Worm (Caenorhabditis elegans): ENCODE measurements around the gene F42C5.6.
A peak's percentile ranks its signal among the peaks of the same experiment; 100 is the strongest.

Gene F42C5.6

ce11 chrIV:7324913-7325312 is 16.0 kb upstream of the F42C5.6 start:
- TF ChIP-seq pha-4 (tag; optimal IDR thresholded peaks at IDR 0.05) (no peak), tbx-8 (GFP tag; optimal IDR thresholded peaks at IDR 0.05) (no peak), ham-2 (GFP tag; optimal IDR thresholded peaks at IDR 0.05) (no peak), nhr-12 (tag; optimal IDR thresholded peaks at IDR 0.05) (no peak), ztf-11 (tag; optimal IDR thresholded peaks at IDR 0.05) (no peak), nhr-237 (tag; optimal IDR thresholded peaks at IDR 0.05) (no peak), sem-2 (GFP tag; optimal IDR thresholded peaks at IDR 0.05) (no peak), mep-1 (tag; optimal IDR thresholded peaks at IDR 0.05) (no peak), elt-1 (tag; optimal IDR thresholded peaks at IDR 0.05; ENCODE audit: borderline replicate concordance, insufficient read depth) (no peak), unc-120 (tag; optimal IDR thresholded peaks at IDR 0.05; ENCODE audit: poor library complexity, severe bottlenecking) (no peak), ceh-39 (tag; optimal IDR thresholded peaks at IDR 0.05) (no peak), blmp-1 (tag; optimal IDR thresholded peaks at IDR 0.05) (no peak), nhr-76 (tag; optimal IDR thresholded peaks at IDR 0.05) (no peak), flh-1 (GFP tag; optimal IDR thresholded peaks at IDR 0.05) (no peak), nhr-2 (tag; optimal IDR thresholded peaks at IDR 0.05) (no peak), ceh-83 (GFP tag; optimal IDR thresholded peaks at IDR 0.05) (no peak), ces-1 (GFP tag; optimal IDR thresholded peaks at IDR 0.05) (no peak)

- TF ChIP-seq cnd-1 (tag; optimal IDR thresholded peaks at IDR 0.05), result no peak
- no peak for TF ChIP-seq zip-8 (tag; optimal IDR thresholded peaks at IDR 0.05)
- TF ChIP-seq ces-1 (GFP tag; optimal IDR thresholded peaks at IDR 0.05), result no peak
- no peak for TF ChIP-seq lin-13 (tag; optimal IDR thresholded peaks at IDR 0.05)
Observed at ce11 chrIV:7323904-7324303, 15.0 kb upstream of the F42C5.6 start.

ce11 chrIV:7320688-7321087 is 11.8 kb upstream of the F42C5.6 start:
- TF ChIP-seq unc-120 (tag; optimal IDR thresholded peaks at IDR 0.05; ENCODE audit: poor library complexity, severe bottlenecking) (no peak), sem-2 (GFP tag; optimal IDR thresholded peaks at IDR 0.05) (no peak), ham-2 (GFP tag; optimal IDR thresholded peaks at IDR 0.05) (no peak), hlh-1 (tag; optimal IDR thresholded peaks at IDR 0.05) (no peak), lin-32 (GFP tag; optimal IDR thresholded peaks at IDR 0.05) (no peak), mls-2 (tag; optimal IDR thresholded peaks at IDR 0.05) (no peak), tbx-8 (GFP tag; optimal IDR thresholded peaks at IDR 0.05) (no peak), ceh-39 (tag; optimal IDR thresholded peaks at IDR 0.05) (no peak), nhr-28 (tag; optimal IDR thresholded peaks at IDR 0.05) (no peak), sptf-1 (tag; optimal IDR thresholded peaks at IDR 0.05) (no peak), cnd-1 (tag; optimal IDR thresholded peaks at IDR 0.05) (no peak), elt-3 (tag; optimal IDR thresholded peaks at IDR 0.05) (no peak), unc-62 (GFP tag; optimal IDR thresholded peaks at IDR 0.05) (no peak), flh-1 (GFP tag; optimal IDR thresholded peaks at IDR 0.05) (no peak), pha-4 (tag; optimal IDR thresholded peaks at IDR 0.05) (no peak)

ce11 chrIV:7319931-7320435 is 11.1 kb upstream of the F42C5.6 start:
- TF ChIP-seq ces-1 (GFP tag; optimal IDR thresholded peaks at IDR 0.05) (peak; percentile 89), mls-2 (tag; optimal IDR thresholded peaks at IDR 0.05) (peak; percentile 65), lin-13 (tag; optimal IDR thresholded peaks at IDR 0.05) (no peak), unc-62 (GFP tag; optimal IDR thresholded peaks at IDR 0.05) (peak; percentile 70), blmp-1 (tag; optimal IDR thresholded peaks at IDR 0.05) (peak; percentile 12), lsy-2 (tag; optimal IDR thresholded peaks at IDR 0.05) (peak; percentile 40), mep-1 (tag; optimal IDR thresholded peaks at IDR 0.05) (peak; percentile 38), cnd-1 (tag; optimal IDR thresholded peaks at IDR 0.05) (no peak), nhr-237 (tag; optimal IDR thresholded peaks at IDR 0.05) (peak; percentile 63), ztf-11 (tag; optimal IDR thresholded peaks at IDR 0.05) (no peak), hlh-1 (tag; optimal IDR thresholded peaks at IDR 0.05) (peak; percentile 81), ceh-83 (GFP tag; optimal IDR thresholded peaks at IDR 0.05) (no peak), unc-120 (tag; optimal IDR thresholded peaks at IDR 0.05; ENCODE audit: poor library complexity, severe bottlenecking) (peak; percentile 87), ham-2 (GFP tag; optimal IDR thresholded peaks at IDR 0.05) (peak; percentile 78), drap-1 (GFP tag; optimal IDR thresholded peaks at IDR 0.05) (no peak)

DNA sequence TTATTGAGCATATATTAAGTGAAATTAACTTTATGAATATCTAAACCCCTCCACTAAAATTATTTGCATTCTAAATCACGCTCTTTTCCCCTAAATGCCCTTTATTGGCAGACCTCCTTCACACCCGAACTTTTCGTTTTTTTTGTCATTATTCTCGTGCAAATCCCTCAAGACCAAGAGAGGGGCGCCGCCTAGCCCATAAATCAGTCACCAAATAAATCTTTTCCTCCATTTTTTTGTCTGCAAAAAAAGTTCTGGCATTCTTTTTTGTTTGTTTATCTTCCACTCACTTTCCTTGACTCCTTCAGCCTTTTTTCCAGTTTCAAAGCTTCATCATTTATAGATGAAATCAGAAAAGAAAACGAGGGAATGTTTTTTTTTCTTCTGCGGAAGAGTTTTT is 10.0 kb upstream of the F42C5.6 start:
- TF ChIP-seq elt-3 (tag; optimal IDR thresholded peaks at IDR 0.05), result no peak
- no peak for TF ChIP-seq mls-2 (tag; optimal IDR thresholded peaks at IDR 0.05)
- no peak for TF ChIP-seq pha-4 (tag; optimal IDR thresholded peaks at IDR 0.05)
- no peak for TF ChIP-seq mep-1 (tag; optimal IDR thresholded peaks at IDR 0.05)
- TF ChIP-seq flh-1 (GFP tag; optimal IDR thresholded peaks at IDR 0.05), result no peak
- TF ChIP-seq unc-39 (tag; optimal IDR thresholded peaks at IDR 0.05), result no peak
- TF ChIP-seq hlh-1 (tag; optimal IDR thresholded peaks at IDR 0.05), result no peak
- TF ChIP-seq lin-13 (tag; optimal IDR thresholded peaks at IDR 0.05), result no peak
- TF ChIP-seq elt-1 (tag; optimal IDR thresholded peaks at IDR 0.05; ENCODE audit: borderline replicate concordance, insufficient read depth), result no peak
- no peak for TF ChIP-seq unc-120 (tag; optimal IDR thresholded peaks at IDR 0.05; ENCODE audit: poor library complexity, severe bottlenecking)
- TF ChIP-seq lsy-2 (tag; optimal IDR thresholded peaks at IDR 0.05), result no peak
- no peak for TF ChIP-seq blmp-1 (tag; optimal IDR thresholded peaks at IDR 0.05)
- no peak for TF ChIP-seq M03D4.4 (tag; optimal IDR thresholded peaks at IDR 0.05)
- no peak for TF ChIP-seq nhr-237 (tag; optimal IDR thresholded peaks at IDR 0.05)
- TF ChIP-seq ceh-43 (GFP tag; optimal IDR thresholded peaks at IDR 0.05), result no peak
- no peak for TF ChIP-seq ces-1 (GFP tag; optimal IDR thresholded peaks at IDR 0.05)
- TF ChIP-seq zip-8 (tag; optimal IDR thresholded peaks at IDR 0.05), result no peak
- TF ChIP-seq nhr-12 (tag; optimal IDR thresholded peaks at IDR 0.05), result no peak
- no peak for TF ChIP-seq cnd-1 (tag; optimal IDR thresholded peaks at IDR 0.05)

Data from whole organism, mixed stage, embryonic.